Fruit fly (Drosophila melanogaster) Kc167 (cell line): ENCODE data around the gene Chro.

Experiments used
- Myc ChIP-seq: fragments of >200 bp; optimal IDR thresholded peaks from 2 replicates; lab custom pipeline; 2017; ENCODE audit warnings: missing external identifiers
- Sin3A ChIP-seq: fragments of >200 bp; optimal IDR thresholded peaks from 2 replicates; lab custom pipeline; 2018; ENCODE audit warnings: missing external identifiers
- h ChIP-seq: fragments of >200 bp; optimal IDR thresholded peaks from 3 replicates; lab custom pipeline; 2018; ENCODE audit warnings: missing external identifiers
- insv ChIP-seq: fragments of >200 bp; optimal IDR thresholded peaks from 3 replicates; lab custom pipeline; 2018; ENCODE audit warnings: missing external identifiers
- psq ChIP-seq: fragments of >200 bp; optimal IDR thresholded peaks from 2 replicates; lab custom pipeline; 2017; ENCODE audit warnings: missing external identifiers
- ttk ChIP-seq: sonication (Bioruptor generic); optimal IDR thresholded peaks from 2 replicates; lab custom pipeline; 2017; ENCODE audit warnings: missing external identifiers

Chro gene

dm6 chr3L:22863367-22864078 lies 15.3 kb downstream of the Chro start, which contains the start of gene CG33169:
TSS of gene CG33169 (plus strand) at chr3L:22863864.
- TF ChIP-seq ttk (lab: Kevin White, UChicago) (no peak), Sin3A (lab: Kevin White, UChicago) (no peak), insv (lab: Kevin White, UChicago) (no peak), h (no peak), Myc (lab: Kevin White, UChicago) (no peak), psq (lab: Kevin White, UChicago) (no peak)

- TF ChIP-seq ttk (lab: Kevin White, UChicago) (no peak), Myc (lab: Kevin White, UChicago) (no peak), h (no peak), psq (lab: Kevin White, UChicago) (no peak), insv (lab: Kevin White, UChicago) (no peak), Sin3A (lab: Kevin White, UChicago) (no peak)
Measured at dm6 chr3L:22860487-22860886, 18.3 kb downstream of the Chro start, which contains the start of gene CG13239. TSS of gene CG13239 (plus strand) at chr3L:22860787.

- TF ChIP-seq psq (lab: Kevin White, UChicago) (no peak), Sin3A (lab: Kevin White, UChicago) (no peak), ttk (lab: Kevin White, UChicago) (no peak), insv (lab: Kevin White, UChicago) (no peak), Myc (lab: Kevin White, UChicago) (no peak), h (no peak)
Measured at dm6 chr3L:22856009-22856477, 22.7 kb downstream of the Chro start, which contains the start of gene CG32459. TSS of gene CG32459 (minus strand) at chr3L:22856059.

dm6 chr3L:22853412-22853811 lies 25.4 kb downstream of the Chro start, which contains the start of gene CG32462:
TSS of gene CG32462 (minus strand) at chr3L:22853512.
- no peak for TF ChIP-seq psq (lab: Kevin White, UChicago)
- no peak for TF ChIP-seq Sin3A (lab: Kevin White, UChicago)
- no peak for TF ChIP-seq ttk (lab: Kevin White, UChicago)
- TF ChIP-seq insv (lab: Kevin White, UChicago) = no peak

- TF ChIP-seq Sin3A (lab: Kevin White, UChicago) (no peak), insv (lab: Kevin White, UChicago) (no peak), ttk (lab: Kevin White, UChicago) (no peak), psq (lab: Kevin White, UChicago) (no peak), h (no peak), Myc (lab: Kevin White, UChicago) (no peak)
Measured at dm6 chr3L:22851172-22852128, 27.3 kb downstream of the Chro start.

- TF ChIP-seq h (no peak), Sin3A (lab: Kevin White, UChicago) (no peak), insv (lab: Kevin White, UChicago) (no peak), Myc (lab: Kevin White, UChicago) (no peak), ttk (lab: Kevin White, UChicago) (no peak), psq (lab: Kevin White, UChicago) (no peak)
Measured at dm6 chr3L:22848940-22849339, 29.8 kb downstream of the Chro start.

dm6 chr3L:22847679-22848118 lies 31.1 kb downstream of the Chro start:
- TF ChIP-seq Myc (lab: Kevin White, UChicago) (no peak), ttk (lab: Kevin White, UChicago) (no peak), insv (lab: Kevin White, UChicago) (no peak), h (no peak), psq (lab: Kevin White, UChicago) (no peak)

- TF ChIP-seq insv (lab: Kevin White, UChicago) (no peak), h (no peak), psq (lab: Kevin White, UChicago) (no peak), ttk (lab: Kevin White, UChicago) (no peak), Sin3A (lab: Kevin White, UChicago) (no peak)
Measured at dm6 chr3L:22843094-22843493, 35.7 kb downstream of the Chro start.

- no peak for TF ChIP-seq ttk (lab: Kevin White, UChicago)
- no peak for TF ChIP-seq h
- TF ChIP-seq insv (lab: Kevin White, UChicago) = no peak
Measured at dm6 chr3L:22839726-22840228, 39.0 kb downstream of the Chro start.

- TF ChIP-seq psq (lab: Kevin White, UChicago) = no peak
- no peak for TF ChIP-seq Myc (lab: Kevin White, UChicago)
Measured at dm6 chr3L:22839243-22839642, 39.5 kb downstream of the Chro start.
